Fruit fly (Drosophila melanogaster) S2 (cell line): ENCODE results near the gene CG6479.

ENCODE experiments used
- CG8478 ChIP-seq: fragments of >200 bp; optimal IDR thresholded peaks from 2 replicates; lab custom pipeline; 2018
- CTCF ChIP-seq, 2 experiments: fragments of >200 bp; optimal IDR thresholded peaks; 2 replicates each; lab custom pipeline; 2018

- TF ChIP-seq CG8478 (no peak), CTCF (optimal IDR thresholded peaks at IDR 0.05; lab: Kevin White, UChicago) (no peak)
These were observed 10.5 kb upstream of the CG6479 start, which contains the start of gene Mip for dm6 chr3L:17349604-17350003.
